Worm (Caenorhabditis elegans) whole organism, midembryonic: Measurements from ENCODE around the gene tars-1.

Experiments
- cog-1 ChIP-seq: sonication (generic microtip); optimal IDR thresholded peaks from 2 replicates; lab custom pipeline; 2016; ENCODE audit warnings: missing genetic modification characterization, missing compliant biosample characterization
- flt-1 ChIP-seq: fragments of 200-800 bp; sonication (Bioruptor generic); IDR thresholded peaks from 2 replicates; pipeline ENCODE4 v1.3.6; 2022; ENCODE audit warnings: missing genetic modification characterization, missing compliant biosample characterization
- klf-2 ChIP-seq: fragments of 200-800 bp; sonication (Bioruptor generic); conservative IDR thresholded peaks from 2 replicates; pipeline ENCODE4 v1.3.6; 2022; ENCODE audit warnings: missing genetic modification reagents, missing genetic modification characterization, missing compliant biosample characterization
- med-1 ChIP-seq: sonication (generic microtip); optimal IDR thresholded peaks from 2 replicates; lab custom pipeline; 2017; ENCODE audit warnings: missing genetic modification characterization, mild to moderate bottlenecking, missing compliant biosample characterization, antibody characterized with exemption, missing genetic modification reagents; ENCODE audit not compliant: insufficient read depth

ce11 chrII:11732513-11732912 is 37.1 kb upstream of the tars-1 start, which contains the start of gene F13D12.8:
- TF ChIP-seq klf-2 = no peak
- TF ChIP-seq flt-1 (GFP tag; lab: Robert Waterston, UW) = no peak
- TF ChIP-seq med-1 (GFP tag; lab: Kevin White, UChicago) = no peak
- TF ChIP-seq cog-1 (tag; lab: Kevin White, UChicago) = no peak
